Fruit fly (Drosophila melanogaster): ENCODE results near the gene CG7824.

Gene CG7824

dm6 chr3R:29841293-29841791, 17.4 kb downstream of the CG7824 start, which contains the start of gene Cad99C (continued):
- TF ChIP-seq zf30C (GFP tag; optimal IDR thresholded peaks at IDR 0.05) (peak; percentile 74), Ptx1 (GFP tag; IDR thresholded peaks at IDR 0.05) (no peak), CG10209 (GFP tag; optimal IDR thresholded peaks at IDR 0.05) (no peak), NC2α (GFP tag; optimal IDR thresholded peaks at IDR 0.05) (peak; percentile 11), trh (GFP tag; optimal IDR thresholded peaks at IDR 0.05) (no peak), ssp (GFP tag; IDR thresholded peaks at IDR 0.05) (no peak), CG2202 (tag; optimal IDR thresholded peaks at IDR 0.05) (no peak), Mrtf (GFP tag; IDR thresholded peaks at IDR 0.05) (no peak), nom (GFP tag; optimal IDR thresholded peaks at IDR 0.05) (peak; percentile 50), CG4854 (GFP tag; optimal IDR thresholded peaks at IDR 0.05) (no peak), Med (GFP tag) (peak; percentile 78), CG3995 (GFP tag; optimal IDR thresholded peaks at IDR 0.05) (no peak), Ada2b (GFP tag; IDR thresholded peaks at IDR 0.05) (no peak), ash1 (GFP tag; optimal IDR thresholded peaks at IDR 0.05) (no peak), CG1832 (GFP tag; optimal IDR thresholded peaks at IDR 0.05) (no peak), CG15601 (tag; optimal IDR thresholded peaks at IDR 0.05) (no peak), Scr (GFP tag; IDR thresholded peaks at IDR 0.05; ENCODE audit: partially characterized antibody) (no peak; the same call in 1 of the 2 replicates), CG17802 (tag; optimal IDR thresholded peaks at IDR 0.05) (no peak), lmd (GFP tag; IDR thresholded peaks at IDR 0.05) (no peak), CG4820 (GFP tag; optimal IDR thresholded peaks at IDR 0.05) (no peak), CG5180 (GFP tag; optimal IDR thresholded peaks at IDR 0.05) (peak; percentile 66), CG11247 (GFP tag; IDR thresholded peaks at IDR 0.05) (no peak), sens (GFP tag) (peak; percentile 72), CG4282 (GFP tag; optimal IDR thresholded peaks at IDR 0.05) (no peak), sob (GFP tag; IDR thresholded peaks at IDR 0.05) (peak; percentile 36; the same call in 1 of the 2 replicates), row (GFP tag; IDR thresholded peaks at IDR 0.05) (0 out of 3 replicates have a peak, but pooled peaks have one; percentile 8), CG10543 (GFP tag; optimal IDR thresholded peaks at IDR 0.05) (peak; percentile 79), chn (GFP tag; optimal IDR thresholded peaks at IDR 0.05) (peak; percentile 31), unc-4 (GFP tag; IDR thresholded peaks at IDR 0.05; ENCODE audit: partially characterized antibody) (peak; percentile 35; the same call in 1 of the 2 replicates), Antp (GFP tag; optimal IDR thresholded peaks at IDR 0.05) (no peak), zfh1 (GFP tag; IDR thresholded peaks at IDR 0.05) (0 out of 3 replicates have a peak, but pooled peaks have one; percentile 16), vfl (GFP tag; optimal IDR thresholded peaks at IDR 0.05) (no peak), NfI (GFP tag; optimal IDR thresholded peaks at IDR 0.05) (no peak), CG13287 (GFP tag; IDR thresholded peaks at IDR 0.05; ENCODE audit: partially characterized antibody) (peak; percentile 21; the same call in 1 of the 2 replicates), Meics (GFP tag; optimal IDR thresholded peaks at IDR 0.05) (no peak), ara (GFP tag; IDR thresholded peaks at IDR 0.05) (no peak), CG8924 (tag; optimal IDR thresholded peaks at IDR 0.05) (no peak), sr (GFP tag; IDR thresholded peaks at IDR 0.05) (peak; percentile 71; the same call in 2 of the 3 replicates), sqz (GFP tag; optimal IDR thresholded peaks at IDR 0.05) (no peak), Sry-β (GFP tag; optimal IDR thresholded peaks at IDR 0.05) (no peak), CG7556 (GFP tag; optimal IDR thresholded peaks at IDR 0.05) (no peak), Sox100B (GFP tag; optimal IDR thresholded peaks at IDR 0.05) (no peak), amos (GFP tag; IDR thresholded peaks at IDR 0.05; ENCODE audit: partially characterized antibody) (peak; percentile 39; the same call in 1 of the 2 replicates), kni (GFP tag; optimal IDR thresholded peaks at IDR 0.05) (peak; percentile 95), tap (tag; optimal IDR thresholded peaks at IDR 0.05) (no peak), Hr78 (GFP tag; optimal IDR thresholded peaks at IDR 0.05) (peak in 1 of 2 experiments; percentile 27), CG4617 (GFP tag; optimal IDR thresholded peaks at IDR 0.05; ENCODE audit: borderline replicate concordance) (no peak), dimm (GFP tag; IDR thresholded peaks at IDR 0.05) (no peak), Trl (optimal IDR thresholded peaks at IDR 0.05) (no peak), Trl (GFP tag; optimal IDR thresholded peaks at IDR 0.05) (peak; percentile 28)
